Fruit fly (Drosophila melanogaster) whole organism, pupa: ENCODE results near the gene GstD8.

Experiments
- CG10348 ChIP-seq: fragments of 200-800 bp; sonication (Bioruptor generic); IDR thresholded peaks from 2 replicates; pipeline ENCODE4 v1.3.6; 2022; ENCODE audit warnings: missing biosample characterization, missing genetic modification characterization
- CG13204 ChIP-seq: fragments of 200-800 bp; sonication (Bioruptor generic); optimal IDR thresholded peaks from 2 replicates; lab custom pipeline; 2018; ENCODE audit warnings: missing biosample characterization, mild to moderate bottlenecking, missing genetic modification characterization, moderate library complexity
- CG14655 ChIP-seq: fragments of 200-800 bp; sonication (Bioruptor generic); optimal IDR thresholded peaks from 3 replicates; lab custom pipeline; 2017; ENCODE audit warnings: mild to moderate bottlenecking, missing biosample characterization, missing genetic modification reagents, missing genetic modification characterization
- CG15710 ChIP-seq: fragments of 200-800 bp; sonication (Bioruptor generic); optimal IDR thresholded peaks from 2 replicates; lab custom pipeline; 2018; ENCODE audit warnings: missing biosample characterization, mild to moderate bottlenecking, missing genetic modification characterization, moderate library complexity
- CG32121 ChIP-seq: fragments of 200-800 bp; sonication (Bioruptor generic); IDR thresholded peaks from 2 replicates; pipeline ENCODE4 v1.3.6; 2022; ENCODE audit warnings: missing biosample characterization, missing genetic modification characterization
- CG4496 ChIP-seq: fragments of 200-800 bp; sonication (Bioruptor generic); IDR thresholded peaks from 3 replicates; pipeline ENCODE4 v1.3.6; 2022; ENCODE audit warnings: missing biosample characterization, missing genetic modification characterization
- CG8159 ChIP-seq: fragments of 200-800 bp; sonication (Bioruptor generic); optimal IDR thresholded peaks from 3 replicates; lab custom pipeline; 2018; ENCODE audit warnings: missing biosample characterization, mild to moderate bottlenecking, missing genetic modification characterization, moderate library complexity
- CG9948 ChIP-seq: fragments of 200-800 bp; sonication (Bioruptor generic); optimal IDR thresholded peaks from 2 replicates; lab custom pipeline; 2018; ENCODE audit warnings: missing biosample characterization, mild to moderate bottlenecking, missing genetic modification characterization, moderate library complexity
- D1 ChIP-seq: fragments of 200-800 bp; sonication (Bioruptor generic); optimal IDR thresholded peaks from 2 replicates; lab custom pipeline; 2018; ENCODE audit warnings: missing biosample characterization, mild to moderate bottlenecking, missing genetic modification characterization, moderate library complexity
- EcR ChIP-seq: fragments of 200-800 bp; sonication (Bioruptor generic); optimal IDR thresholded peaks from 3 replicates; lab custom pipeline; 2019; ENCODE audit warnings: missing biosample characterization, missing genetic modification characterization, mild to moderate bottlenecking, moderate library complexity, missing genetic modification reagents
- Ets98B ChIP-seq: fragments of 200-800 bp; sonication (Bioruptor generic); IDR thresholded peaks from 2 replicates; pipeline ENCODE4 v1.3.6; 2022; ENCODE audit warnings: missing biosample characterization, missing genetic modification characterization
- Pif1B ChIP-seq: fragments of 200-800 bp; sonication (Bioruptor generic); optimal IDR thresholded peaks from 3 replicates; lab custom pipeline; 2016; ENCODE audit warnings: missing biosample characterization, missing genetic modification characterization
- Snoo ChIP-seq: fragments of 200-800 bp; sonication (Bioruptor generic); optimal IDR thresholded peaks from 3 replicates; lab custom pipeline; 2017; ENCODE audit warnings: missing biosample characterization, mild to moderate bottlenecking, missing genetic modification characterization, inconsistent platforms
- gl ChIP-seq: fragments of 200-800 bp; sonication (Bioruptor generic); optimal IDR thresholded peaks from 2 replicates; lab custom pipeline; 2018; ENCODE audit warnings: missing biosample characterization, mild to moderate bottlenecking, missing genetic modification characterization

dm6 chr3R:12341374-12341773, 38.4 kb upstream of the GstD8 start, which contains the start of gene Sgsf:
- TF ChIP-seq CG32121, result no peak
- TF ChIP-seq CG14655 (GFP tag; lab: Kevin White, UChicago), result no peak
- TF ChIP-seq CG10348 (GFP tag; lab: Robert Waterston, UW), result no peak
- TF ChIP-seq D1, result no peak
- no peak for TF ChIP-seq Ets98B (GFP tag; lab: Robert Waterston, UW)
- no peak for TF ChIP-seq Snoo (tag; lab: Kevin White, UChicago)
- no peak for TF ChIP-seq CG8159 (tag; lab: Kevin White, UChicago)
- no peak for TF ChIP-seq CG4496
- TF ChIP-seq Pif1B, result no peak
- no peak for TF ChIP-seq CG15710 (tag; lab: Kevin White, UChicago)
- no peak for TF ChIP-seq EcR (GFP tag; lab: Kevin White, UChicago)
- TF ChIP-seq CG9948 (tag; lab: Kevin White, UChicago), result no peak
- no peak for TF ChIP-seq gl (tag; lab: Kevin White, UChicago)
- TF ChIP-seq CG13204 (GFP tag; lab: Kevin White, UChicago), result no peak
